Fruit fly (Drosophila melanogaster) whole organism, embryonic: ENCODE data around the gene CG33298.

Experiments
- CG10431 ChIP-seq: fragments of 200-800 bp; sonication (Bioruptor generic); optimal IDR thresholded peaks from 3 replicates; lab custom pipeline; 2018; ENCODE audit warnings: missing biosample characterization, mild to moderate bottlenecking, missing genetic modification characterization
- CG10565 ChIP-seq: fragments of 200-800 bp; sonication (Bioruptor generic); optimal IDR thresholded peaks from 3 replicates; lab custom pipeline; 2016; ENCODE audit warnings: missing biosample characterization, mild to moderate bottlenecking, missing genetic modification characterization
- CG11247 ChIP-seq: fragments of 200-800 bp; sonication (Bioruptor generic); IDR thresholded peaks from 2 replicates; pipeline ENCODE4 v1.3.6; 2022; ENCODE audit warnings: missing biosample characterization, missing genetic modification characterization
- CG11504 ChIP-seq: fragments of 200-800 bp; sonication (Bioruptor generic); optimal IDR thresholded peaks from 3 replicates; lab custom pipeline; 2019; ENCODE audit warnings: missing biosample characterization, mild to moderate bottlenecking, missing genetic modification characterization, moderate library complexity
- CG11695 ChIP-seq: fragments of 200-800 bp; sonication (Bioruptor generic); IDR thresholded peaks from 3 replicates; pipeline ENCODE4 v1.3.6; 2022; ENCODE audit warnings: missing biosample characterization, missing genetic modification characterization
- CG12391 ChIP-seq: fragments of 200-800 bp; sonication (Bioruptor generic); optimal IDR thresholded peaks from 3 replicates; lab custom pipeline; 2018; ENCODE audit warnings: missing biosample characterization, mild to moderate bottlenecking, missing genetic modification characterization, moderate library complexity
- CG12769 ChIP-seq: fragments of 200-800 bp; sonication (Bioruptor generic); optimal IDR thresholded peaks from 2 replicates; lab custom pipeline; 2019; ENCODE audit warnings: missing biosample characterization, mild to moderate bottlenecking, missing genetic modification characterization, moderate library complexity
- CG1647 ChIP-seq: fragments of 200-800 bp; sonication (Bioruptor generic); optimal IDR thresholded peaks from 3 replicates; lab custom pipeline; 2016; ENCODE audit warnings: missing biosample characterization, missing genetic modification characterization
- CG18764 ChIP-seq: fragments of 200-800 bp; sonication (Bioruptor generic); optimal IDR thresholded peaks from 3 replicates; lab custom pipeline; 2016; ENCODE audit warnings: missing biosample characterization, missing genetic modification characterization
- CG2116 ChIP-seq: fragments of 200-800 bp; sonication (Bioruptor generic); optimal IDR thresholded peaks from 3 replicates; lab custom pipeline; 2018; ENCODE audit warnings: missing biosample characterization, mild to moderate bottlenecking, missing genetic modification characterization
- CG2678 ChIP-seq: fragments of 200-800 bp; sonication (Bioruptor generic); optimal IDR thresholded peaks from 3 replicates; lab custom pipeline; 2019; ENCODE audit warnings: missing biosample characterization, mild to moderate bottlenecking, missing genetic modification characterization, moderate library complexity
- CG2712 ChIP-seq: fragments of 200-800 bp; optimal IDR thresholded peaks from 3 replicates; lab custom pipeline; 2019; ENCODE audit warnings: missing biosample characterization, mild to moderate bottlenecking, missing genetic modification characterization, moderate library complexity
- CG30431 ChIP-seq: fragments of 200-800 bp; sonication (Bioruptor generic); optimal IDR thresholded peaks from 2 replicates; lab custom pipeline; 2017; ENCODE audit warnings: missing biosample characterization, missing genetic modification characterization
- CG31388 ChIP-seq: fragments of 200-800 bp; sonication (Bioruptor generic); optimal IDR thresholded peaks from 2 replicates; lab custom pipeline; 2016; ENCODE audit warnings: missing biosample characterization, missing genetic modification characterization
- CG3163 ChIP-seq: fragments of 200-800 bp; sonication (Bioruptor generic); optimal IDR thresholded peaks from 3 replicates; lab custom pipeline; 2016; ENCODE audit warnings: missing biosample characterization, missing genetic modification characterization
- CG32772 ChIP-seq: fragments of 200-800 bp; sonication (Bioruptor generic); IDR thresholded peaks from 2 replicates; pipeline ENCODE4 v1.3.6; 2022; ENCODE audit warnings: missing biosample characterization, missing genetic modification characterization
- CG4328 ChIP-seq: fragments of 200-800 bp; sonication (Bioruptor generic); optimal IDR thresholded peaks from 3 replicates; lab custom pipeline; 2017; ENCODE audit warnings: missing biosample characterization, missing genetic modification reagents, missing genetic modification characterization
- CG4360 ChIP-seq: fragments of 200-800 bp; sonication (Bioruptor generic); IDR thresholded peaks from 2 replicates; pipeline ENCODE4 v1.3.6; 2022; ENCODE audit warnings: missing biosample characterization, missing genetic modification characterization
- CG6272 ChIP-seq: fragments of 200-800 bp; sonication (Bioruptor generic); IDR thresholded peaks from 2 replicates; pipeline ENCODE4 v1.3.6; 2022; ENCODE audit warnings: missing biosample characterization, missing genetic modification characterization
- CG8765 ChIP-seq: fragments of 200-800 bp; sonication (Bioruptor generic); IDR thresholded peaks from 2 replicates; pipeline ENCODE4 v1.3.6; 2022; ENCODE audit warnings: missing biosample characterization, missing genetic modification characterization
- CkIIα-i1 ChIP-seq: fragments of 200-800 bp; sonication (Bioruptor generic); IDR thresholded peaks from 2 replicates; pipeline ENCODE4 v1.3.6; 2022; ENCODE audit warnings: missing biosample characterization, missing genetic modification characterization
- Dfd ChIP-seq, 2 experiments: fragments of >200 bp; optimal IDR thresholded peaks; 2 replicates each; lab custom pipeline; 2017; ENCODE audit warnings: missing biosample characterization in 2 of 2, missing genetic modification characterization in 2 of 2
- Dref ChIP-seq: fragments of 200-800 bp; sonication (Bioruptor generic); IDR thresholded peaks from 2 replicates; pipeline ENCODE4 v1.3.6; 2022; ENCODE audit warnings: missing biosample characterization, missing genetic modification characterization
- Ets65A ChIP-seq: fragments of 200-800 bp; sonication (Bioruptor generic); peaks from one replicate; lab custom pipeline; 2016; ENCODE audit warnings: missing biosample characterization, missing genetic modification characterization
- HLH54F ChIP-seq: fragments of 200-800 bp; sonication (Bioruptor generic); optimal IDR thresholded peaks from 3 replicates; lab custom pipeline; 2016; ENCODE audit warnings: missing biosample characterization, missing genetic modification characterization
- Hmx ChIP-seq: fragments of 200-800 bp; sonication (Bioruptor generic); optimal IDR thresholded peaks from 2 replicates; lab custom pipeline; 2016; ENCODE audit warnings: missing biosample characterization, missing genetic modification characterization
- Hr3 ChIP-seq: fragments of 200-800 bp; sonication (Bioruptor generic); optimal IDR thresholded peaks from 3 replicates; lab custom pipeline; 2016; ENCODE audit warnings: missing biosample characterization, missing genetic modification characterization
- Max ChIP-seq: fragments of 200-800 bp; sonication (Bioruptor generic); optimal IDR thresholded peaks from 2 replicates; lab custom pipeline; 2016; ENCODE audit warnings: missing biosample characterization, mild to moderate bottlenecking, missing genetic modification characterization
- Myb ChIP-seq: fragments of 200-800 bp; sonication (Bioruptor generic); optimal IDR thresholded peaks from 2 replicates; lab custom pipeline; 2016; ENCODE audit warnings: missing biosample characterization, missing genetic modification characterization
- NfI ChIP-seq: fragments of 200-800 bp; sonication (Bioruptor generic); optimal IDR thresholded peaks from 3 replicates; lab custom pipeline; 2018; ENCODE audit warnings: missing biosample characterization, mild to moderate bottlenecking, missing genetic modification characterization, moderate library complexity
- Rfx ChIP-seq: fragments of 200-800 bp; sonication (Bioruptor generic); IDR thresholded peaks from 2 replicates; pipeline ENCODE4 v1.3.6; 2022; ENCODE audit warnings: missing biosample characterization, missing genetic modification characterization
- Spps ChIP-seq: fragments of 200-800 bp; sonication (Bioruptor generic); optimal IDR thresholded peaks from 2 replicates; lab custom pipeline; 2018; ENCODE audit warnings: missing biosample characterization, mild to moderate bottlenecking, missing genetic modification characterization
- ase ChIP-seq: fragments of 200-800 bp; sonication (Bioruptor generic); IDR thresholded peaks from 3 replicates; pipeline ENCODE4 v1.3.6; 2022; ENCODE audit warnings: missing biosample characterization, missing genetic modification characterization
- bab2 ChIP-seq: fragments of 200-800 bp; sonication (Bioruptor generic); optimal IDR thresholded peaks from 2 replicates; lab custom pipeline; 2016; ENCODE audit warnings: missing biosample characterization, missing genetic modification characterization
- bsh ChIP-seq, 2 experiments: fragments of 200-800 bp; sonication (Bioruptor generic); optimal IDR thresholded peaks; 2 replicates each; lab custom pipeline; 2017 to 2018; ENCODE audit warnings: mild to moderate bottlenecking in 2 of 2, missing biosample characterization in 2 of 2, missing genetic modification characterization in 2 of 2, moderate library complexity in 1 of 2
- btn ChIP-seq: fragments of 200-800 bp; sonication (Bioruptor generic); optimal IDR thresholded peaks from 2 replicates; lab custom pipeline; 2016; ENCODE audit warnings: missing biosample characterization, missing genetic modification characterization
- caup ChIP-seq: fragments of 200-800 bp; sonication (Bioruptor generic); optimal IDR thresholded peaks from 3 replicates; lab custom pipeline; 2017; ENCODE audit warnings: missing biosample characterization, mild to moderate bottlenecking, missing genetic modification characterization, moderate library complexity; ENCODE audit not compliant: severe bottlenecking
- cwo ChIP-seq: fragments of 200-800 bp; sonication (Bioruptor generic); optimal IDR thresholded peaks from 3 replicates; lab custom pipeline; 2017; ENCODE audit warnings: missing biosample characterization, missing genetic modification characterization, mild to moderate bottlenecking, moderate library complexity, missing genetic modification reagents
- dysf ChIP-seq: fragments of 200-800 bp; sonication (Bioruptor generic); IDR thresholded peaks from 3 replicates; pipeline ENCODE4 v1.3.6; 2022; ENCODE audit warnings: missing biosample characterization, missing genetic modification characterization
- eyg ChIP-seq: fragments of 200-800 bp; sonication (Bioruptor generic); optimal IDR thresholded peaks from 3 replicates; lab custom pipeline; 2016; ENCODE audit warnings: missing biosample characterization, missing genetic modification characterization
- ind ChIP-seq: fragments of 200-800 bp; sonication (Bioruptor generic); optimal IDR thresholded peaks from 3 replicates; lab custom pipeline; 2016; ENCODE audit warnings: missing biosample characterization, missing genetic modification characterization
- jing ChIP-seq: fragments of 200-800 bp; sonication (Bioruptor generic); optimal IDR thresholded peaks from 2 replicates; lab custom pipeline; 2018; ENCODE audit warnings: missing biosample characterization, mild to moderate bottlenecking, missing genetic modification characterization
- mld ChIP-seq: fragments of 200-800 bp; sonication (Bioruptor generic); IDR thresholded peaks from 3 replicates; pipeline ENCODE4 v1.3.6; 2022; ENCODE audit warnings: missing biosample characterization, missing genetic modification characterization; ENCODE audit not compliant: partially characterized antibody
- nom ChIP-seq: fragments of 200-800 bp; sonication (Bioruptor generic); optimal IDR thresholded peaks from 2 replicates; lab custom pipeline; 2017; ENCODE audit warnings: missing biosample characterization, missing genetic modification characterization, mild to moderate bottlenecking, moderate library complexity, missing genetic modification reagents
- pfk ChIP-seq: fragments of 200-800 bp; sonication (Bioruptor generic); optimal IDR thresholded peaks from 2 replicates; lab custom pipeline; 2018; ENCODE audit warnings: missing biosample characterization, mild to moderate bottlenecking, missing genetic modification characterization, moderate library complexity
- pita ChIP-seq: fragments of 200-800 bp; sonication (Bioruptor generic); optimal IDR thresholded peaks from 2 replicates; lab custom pipeline; 2017; ENCODE audit warnings: missing biosample characterization, mild to moderate bottlenecking, missing genetic modification characterization
- pum ChIP-seq: fragments of 200-800 bp; sonication (Bioruptor generic); optimal IDR thresholded peaks from 2 replicates; lab custom pipeline; 2016; ENCODE audit warnings: missing biosample characterization, missing genetic modification characterization
- shn ChIP-seq: fragments of 200-800 bp; sonication (Bioruptor generic); optimal IDR thresholded peaks from 3 replicates; lab custom pipeline; 2016; ENCODE audit warnings: missing biosample characterization, missing genetic modification characterization
- sim ChIP-seq: fragments of 200-800 bp; sonication (Bioruptor generic); IDR thresholded peaks from 2 replicates; pipeline ENCODE4 v1.3.6; 2022; ENCODE audit warnings: missing biosample characterization, missing genetic modification characterization

Gene CG33298

DNA sequence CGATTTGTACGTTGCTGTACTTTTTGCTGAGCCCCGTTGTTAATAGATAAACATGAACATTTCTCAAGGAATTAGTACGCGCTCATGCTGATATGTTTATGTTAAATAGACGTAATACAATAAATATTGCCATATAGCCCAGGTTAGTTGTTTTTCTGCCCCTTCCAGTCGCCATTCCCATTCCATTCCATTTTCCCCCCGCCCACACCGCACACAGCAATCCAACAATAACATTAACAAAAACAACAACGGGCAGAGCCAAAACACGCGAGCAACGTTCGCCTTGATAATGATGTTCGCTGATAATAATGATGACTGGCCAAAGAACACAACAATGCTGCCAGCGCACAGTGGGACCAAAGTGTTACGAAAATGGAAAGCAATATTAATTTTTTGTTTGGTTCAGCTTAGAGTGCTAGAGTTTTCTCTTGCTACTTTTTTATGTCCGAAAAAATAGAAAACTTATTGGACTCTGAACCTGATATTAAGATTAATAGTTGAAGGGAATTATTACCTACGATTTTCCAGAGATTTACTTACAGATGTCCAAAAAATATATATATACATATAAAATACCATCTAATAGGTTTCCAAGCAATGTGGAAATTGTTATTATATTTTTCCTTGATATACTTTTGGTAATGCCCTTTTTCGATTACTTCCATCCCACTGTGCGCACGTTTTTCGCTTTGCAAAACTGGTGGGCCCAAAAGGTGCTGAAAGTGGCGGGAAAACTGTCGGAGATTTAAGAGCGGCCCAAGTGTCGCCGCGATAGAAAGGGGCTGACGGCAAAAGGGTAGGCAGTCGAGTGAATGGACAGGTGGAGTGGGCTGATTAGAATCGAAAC, 74.5 kb downstream of the CG33298 start (continued):
- TF ChIP-seq Hmx (GFP tag; lab: Kevin White, UChicago) (peak; percentile 80), CG12391 (tag; lab: Kevin White, UChicago) (peak; percentile 97), sim (GFP tag; lab: Robert Waterston, UW) (peak; percentile 76; the same call in 1 of the 2 replicates), Ets65A (GFP tag; lab: Kevin White, UChicago) (peak; percentile 71), pum (GFP tag; lab: Kevin White, UChicago) (peak; percentile 56), CG31388 (GFP tag; lab: Kevin White, UChicago) (peak; percentile 86), CG4328 (GFP tag; lab: Kevin White, UChicago) (peak; percentile 95), CG4360 (peak; percentile 10), CG12769 (tag; lab: Kevin White, UChicago) (peak; percentile 57), cwo (GFP tag; lab: Kevin White, UChicago) (peak; percentile 98), CG2678 (tag; lab: Kevin White, UChicago) (peak; percentile 99), bab2 (GFP tag; lab: Kevin White, UChicago) (peak; percentile 69), Myb (peak; percentile 46), Max (GFP tag; lab: Kevin White, UChicago) (peak; percentile 98), CG11504 (tag; lab: Kevin White, UChicago) (peak; percentile 99), jing (GFP tag; lab: Kevin White, UChicago) (peak; percentile 81), eyg (GFP tag; lab: Kevin White, UChicago) (peak; percentile 67), caup (GFP tag; lab: Kevin White, UChicago) (peak; percentile 97), Rfx (GFP tag; lab: Robert Waterston, UW) (peak; percentile 92), CG2712 (tag; lab: Kevin White, UChicago) (peak; percentile 97), ase (GFP tag; lab: Robert Waterston, UW) (peak; percentile 86), CG11247 (peak; percentile 82), NfI (GFP tag; lab: Kevin White, UChicago) (peak; percentile 96), CG10431 (GFP tag; lab: Kevin White, UChicago) (peak; percentile 81), mld (GFP tag; lab: Robert Waterston, UW) (no peak), CG18764 (GFP tag; lab: Kevin White, UChicago) (peak; percentile 92), CkIIα-i1 (GFP tag; lab: Robert Waterston, UW) (peak; percentile 48; the same call in 1 of the 2 replicates), CG11695 (GFP tag; lab: Robert Waterston, UW) (peak; percentile 96), Spps (tag; lab: Kevin White, UChicago) (peak; percentile 92), CG2116 (peak; percentile 81), CG10565 (GFP tag; lab: Kevin White, UChicago) (peak; percentile 72), nom (GFP tag; lab: Kevin White, UChicago) (peak; percentile 94), CG8765 (GFP tag; lab: Robert Waterston, UW) (peak; percentile 76), CG1647 (GFP tag; lab: Kevin White, UChicago) (peak; percentile 89), ind (peak; percentile 94), CG6272 (peak; percentile 73; the same call in 1 of the 2 replicates), CG30431 (peak; percentile 91), CG3163 (GFP tag; lab: Kevin White, UChicago) (peak; percentile 53), pita (GFP tag; lab: Kevin White, UChicago) (no peak), dysf (GFP tag; lab: Robert Waterston, UW) (peak; percentile 96), Dfd (GFP tag; optimal IDR thresholded peaks at IDR 0.05; lab: Kevin White, UChicago) (peak in 1 of 2 experiments; percentile 89), Dref (GFP tag; lab: Robert Waterston, UW) (no peak), bsh (GFP tag; optimal IDR thresholded peaks at IDR 0.05; lab: Kevin White, UChicago) (peak; percentile 93 to 97), HLH54F (GFP tag; lab: Kevin White, UChicago) (peak; percentile 87), shn (GFP tag; lab: Kevin White, UChicago) (peak; percentile 80), btn (GFP tag; lab: Kevin White, UChicago) (peak; percentile 58), Hr3 (GFP tag; lab: Kevin White, UChicago) (peak; percentile 95), CG32772 (GFP tag; lab: Robert Waterston, UW) (peak; percentile 82), pfk (GFP tag; lab: Kevin White, UChicago) (no peak)
